Worm (Caenorhabditis elegans) whole organism, L2 larva: ENCODE results near the gene Y7A5A.2.

Source experiments
- ama-1 ChIP-seq: fragments of 150-350 bp; optimal IDR thresholded peaks from 2 replicates; lab custom pipeline; 2018; ENCODE audit warnings: inconsistent platforms
- lin-11 ChIP-seq: fragments of 150-350 bp; sonication (generic microtip); optimal IDR thresholded peaks from 2 replicates; lab custom pipeline; 2014; ENCODE audit warnings: missing biosample characterization, missing genetic modification characterization, inconsistent platforms, mixed read lengths
- lin-39 ChIP-seq: fragments of 150-350 bp; optimal IDR thresholded peaks from 2 replicates; lab custom pipeline; 2014; ENCODE audit warnings: missing biosample characterization, missing genetic modification reagents, missing genetic modification characterization
- nhr-77 ChIP-seq: fragments of 150-350 bp; optimal IDR thresholded peaks from 2 replicates; lab custom pipeline; 2014; ENCODE audit warnings: missing biosample characterization, missing genetic modification characterization

DNA sequence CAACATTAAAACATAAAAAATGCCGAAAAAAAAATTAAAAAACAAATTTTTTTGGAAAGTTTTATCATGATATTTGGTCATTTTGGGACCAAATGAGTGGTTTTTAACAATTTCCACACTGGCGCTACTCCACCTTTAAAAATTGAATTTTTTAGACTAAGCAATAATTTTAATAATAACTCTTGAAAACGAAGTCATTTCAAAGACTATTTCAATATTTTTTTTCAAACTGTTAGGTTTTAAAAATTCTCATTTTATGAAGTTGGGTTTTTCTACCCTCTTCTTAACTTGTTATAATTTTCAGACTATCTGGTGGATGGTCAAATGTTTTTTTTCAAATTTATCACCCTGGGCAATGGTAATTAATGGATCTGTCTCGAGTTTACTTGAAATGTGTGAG is 49.7 kb upstream of the Y7A5A.2 start, which contains the start of gene Y7A5A.8:
- TF ChIP-seq lin-11 (tag; lab: Kevin White, UChicago) (no peak), ama-1 (lab: Kevin White, UChicago) (no peak), nhr-77 (tag; lab: Kevin White, UChicago) (no peak), lin-39 (tag; lab: Kevin White, UChicago) (no peak)
